Worm (Caenorhabditis elegans) whole organism, L4/young adult: Measurements from ENCODE around the gene F23D12.2.

Experiments
- W03F9.2 ChIP-seq: fragments of 150-350 bp; optimal IDR thresholded peaks from 2 replicates; lab custom pipeline; 2014; ENCODE audit warnings: missing biosample characterization, missing genetic modification characterization
- dao-5 ChIP-seq: sonication (generic microtip); optimal IDR thresholded peaks from 2 replicates; lab custom pipeline; 2016; ENCODE audit warnings: missing genotype, missing genetic modification characterization, moderate library complexity, missing compliant biosample characterization
- him-1 ChIP-seq: sonication (generic microtip); optimal IDR thresholded peaks from 2 replicates; lab custom pipeline; 2016; ENCODE audit warnings: missing genotype, missing genetic modification reagents, missing genetic modification characterization, missing compliant biosample characterization

F23D12.2 gene

DNA sequence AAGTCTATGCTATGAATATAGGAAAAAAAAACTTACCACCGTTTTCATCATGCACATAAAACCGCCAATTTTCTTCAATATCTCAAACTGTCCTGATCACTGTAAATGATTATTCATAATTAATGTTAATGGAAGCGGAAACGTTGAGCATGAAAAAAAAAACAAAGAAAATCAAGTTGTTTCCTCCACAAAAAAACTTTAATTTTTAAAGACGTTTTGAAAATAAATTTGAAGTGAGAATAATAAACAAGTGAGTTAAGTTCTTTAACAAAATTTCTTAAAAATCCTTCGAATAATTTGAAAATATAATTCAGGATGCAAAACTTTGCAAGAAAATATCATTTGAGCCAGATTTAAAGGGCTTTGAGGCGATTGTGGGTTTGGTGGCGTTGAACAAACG lies 51.1 kb downstream of the F23D12.2 start, which contains the start of gene irk-3:
Gene irk-3 (minus strand): TSS at position 101 of the 400 bp plus-strand sequence.
- no peak for TF ChIP-seq dao-5 (tag; lab: Kevin White, UChicago)
- no peak for TF ChIP-seq him-1 (tag; lab: Kevin White, UChicago)
- TF ChIP-seq W03F9.2 = no peak
